Worm (Caenorhabditis elegans): ENCODE measurements around the gene Y62F5A.9.

ce11 chrII:11487999-11488398 lies 50.6 kb downstream of the Y62F5A.9 start, which contains the start of gene B0334.13:
- no peak for TF ChIP-seq pes-1 (GFP tag; IDR thresholded peaks at IDR 0.05)
- no peak for TF ChIP-seq ama-1 (optimal IDR thresholded peaks at IDR 0.05)
- no peak for TF ChIP-seq scrt-1 (GFP tag; IDR thresholded peaks at IDR 0.05)
- no peak for TF ChIP-seq ceh-36 (tag; optimal IDR thresholded peaks at IDR 0.05)
- no peak for TF ChIP-seq tbx-11 (GFP tag; IDR thresholded peaks at IDR 0.05)
- TF ChIP-seq ets-7 (tag; optimal IDR thresholded peaks at IDR 0.05) = no peak
- no peak for TF ChIP-seq flt-1 (GFP tag; IDR thresholded peaks at IDR 0.05)
- no peak for TF ChIP-seq F13C5.2 (tag; optimal IDR thresholded peaks at IDR 0.05)
- no peak for TF ChIP-seq sea-1 (GFP tag; conservative IDR thresholded peaks at IDR 0.05)
- no peak for TF ChIP-seq ceh-13 (GFP tag; optimal IDR thresholded peaks at IDR 0.05)
- no peak for TF ChIP-seq tbx-37 (GFP tag; conservative IDR thresholded peaks at IDR 0.05)
